Fruit fly (Drosophila melanogaster): Measurements from ENCODE around the gene pad.

pad gene

DNA sequence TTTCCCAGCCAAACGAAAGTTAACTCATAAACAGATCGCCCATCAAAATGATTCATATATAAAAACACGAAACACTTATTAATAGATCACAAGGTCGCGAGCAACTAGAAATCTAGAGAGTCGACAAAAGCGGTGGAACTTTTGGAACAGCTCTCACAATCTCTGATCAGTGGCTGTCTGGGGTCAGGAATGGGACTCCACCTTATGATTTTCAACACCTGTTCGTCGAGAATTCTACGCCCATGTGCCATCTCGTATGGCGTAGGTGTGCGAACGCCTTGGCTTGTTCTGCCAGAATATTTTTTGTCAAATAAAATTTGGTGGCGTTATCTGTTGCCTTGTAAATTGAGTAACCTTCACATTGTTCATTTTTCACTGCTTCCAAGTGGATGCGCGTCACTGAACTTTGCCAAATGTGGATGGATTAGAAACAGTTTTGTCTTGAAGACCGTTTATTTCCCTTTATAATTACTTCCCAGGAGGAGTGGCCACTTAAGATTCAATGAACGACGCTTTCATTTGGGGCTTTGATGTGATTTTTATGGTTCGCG is 13.3 kb downstream of the pad start (continued):
- TF ChIP-seq CG15514 (GFP tag; optimal IDR thresholded peaks at IDR 0.05), result peak; percentile 30
- peak; percentile 4 for TF ChIP-seq ems (GFP tag; optimal IDR thresholded peaks at IDR 0.05)
- TF ChIP-seq CG12071 (GFP tag; optimal IDR thresholded peaks at IDR 0.05), result peak; percentile 47
- TF ChIP-seq CG16779 (GFP tag; IDR thresholded peaks at IDR 0.05), result 0 out of 2 replicates have a peak, but pooled peaks have one; percentile 14
- no peak for TF ChIP-seq ac (GFP tag; optimal IDR thresholded peaks at IDR 0.05)
- peak; percentile 37; the same call in 1 of the 2 replicates for TF ChIP-seq H2.0 (GFP tag; IDR thresholded peaks at IDR 0.05)
- no peak for TF ChIP-seq run (tag; optimal IDR thresholded peaks at IDR 0.05)
- TF ChIP-seq Dek (tag; optimal IDR thresholded peaks at IDR 0.05), result peak; percentile 44
- TF ChIP-seq Ets65A (GFP tag), result peak; percentile 91
- no peak for TF ChIP-seq CG7928 (GFP tag; optimal IDR thresholded peaks at IDR 0.05)
- no peak for TF ChIP-seq CG16813 (GFP tag; IDR thresholded peaks at IDR 0.05; ENCODE audit: partially characterized antibody)
- TF ChIP-seq h (optimal IDR thresholded peaks at IDR 0.05), result no peak
- TF ChIP-seq Xbp1 (GFP tag; optimal IDR thresholded peaks at IDR 0.05), result no peak
- no peak for TF ChIP-seq pnt (GFP tag; optimal IDR thresholded peaks at IDR 0.05)
- no peak for TF ChIP-seq vfl (GFP tag; optimal IDR thresholded peaks at IDR 0.05)
- peak; percentile 8 for TF ChIP-seq CG12942 (GFP tag; optimal IDR thresholded peaks at IDR 0.05)
- peak; percentile 30; the same call in 1 of the 3 replicates for TF ChIP-seq tgo (GFP tag; IDR thresholded peaks at IDR 0.05)
- no peak for TF ChIP-seq CG1792 (GFP tag; optimal IDR thresholded peaks at IDR 0.05)
- no peak for TF ChIP-seq insv (GFP tag; optimal IDR thresholded peaks at IDR 0.05)
- no peak for TF ChIP-seq unc-4 (GFP tag; IDR thresholded peaks at IDR 0.05; ENCODE audit: partially characterized antibody)
- TF ChIP-seq CG7987 (GFP tag; optimal IDR thresholded peaks at IDR 0.05), result peak; percentile 28
- no peak for TF ChIP-seq D19B (GFP tag; optimal IDR thresholded peaks at IDR 0.05)
- TF ChIP-seq Dbx (GFP tag; IDR thresholded peaks at IDR 0.05), result peak; percentile 77; the same call in 2 of the 3 replicates
- no peak for TF ChIP-seq CG9437 (GFP tag; optimal IDR thresholded peaks at IDR 0.05)
- TF ChIP-seq chn (GFP tag; optimal IDR thresholded peaks at IDR 0.05), result no peak
- peak; percentile 93 for TF ChIP-seq Rfx (GFP tag; IDR thresholded peaks at IDR 0.05)
- TF ChIP-seq Doc2 (GFP tag; IDR thresholded peaks at IDR 0.05), result no peak
- TF ChIP-seq CrebB (tag; optimal IDR thresholded peaks at IDR 0.05), result no peak
- TF ChIP-seq Usf (GFP tag; optimal IDR thresholded peaks at IDR 0.05), result peak; percentile 1
- TF ChIP-seq Ssrp (tag; optimal IDR thresholded peaks at IDR 0.05), result no peak
- TF ChIP-seq Side (GFP tag; optimal IDR thresholded peaks at IDR 0.05), result peak; percentile 10
- TF ChIP-seq Nf-YA (GFP tag; IDR thresholded peaks at IDR 0.05), result no peak
- peak; percentile 59 for TF ChIP-seq CG2678 (tag; optimal IDR thresholded peaks at IDR 0.05)
- TF ChIP-seq CG4404 (GFP tag; IDR thresholded peaks at IDR 0.05), result no peak
- no peak for TF ChIP-seq az2 (GFP tag; optimal IDR thresholded peaks at IDR 0.05)
- TF ChIP-seq jing (GFP tag; optimal IDR thresholded peaks at IDR 0.05), result no peak
- no peak for TF ChIP-seq MESR4 (GFP tag; optimal IDR thresholded peaks at IDR 0.05)
- TF ChIP-seq Hr39 (optimal IDR thresholded peaks at IDR 0.05), result no peak
- TF ChIP-seq lmd (GFP tag; IDR thresholded peaks at IDR 0.05), result peak; percentile 31; the same call in 1 of the 2 replicates
- no peak for TF ChIP-seq CG7271 (tag; optimal IDR thresholded peaks at IDR 0.05)
- TF ChIP-seq CG4360 (GFP tag; IDR thresholded peaks at IDR 0.05), result no peak
- TF ChIP-seq Sox100B (GFP tag; optimal IDR thresholded peaks at IDR 0.05), result no peak
- peak; percentile 68 for TF ChIP-seq lilli (GFP tag; optimal IDR thresholded peaks at IDR 0.05)
- TF ChIP-seq Ravus (GFP tag; IDR thresholded peaks at IDR 0.05), result no peak
- no peak for TF ChIP-seq Lhr (GFP tag; optimal IDR thresholded peaks at IDR 0.05)
- peak in 1 of 2 experiments; percentile 45 for TF ChIP-seq Trl (optimal IDR thresholded peaks at IDR 0.05)
- TF ChIP-seq Trl (GFP tag; optimal IDR thresholded peaks at IDR 0.05), result no peak
- TF ChIP-seq CG3281 (GFP tag; optimal IDR thresholded peaks at IDR 0.05), result peak; percentile 65
- peak; percentile 61 for TF ChIP-seq pho (GFP tag; optimal IDR thresholded peaks at IDR 0.05)
- peak; percentile 66 for TF ChIP-seq caup (GFP tag; optimal IDR thresholded peaks at IDR 0.05; ENCODE audit: severe bottlenecking)
- no peak for TF ChIP-seq CG15011 (GFP tag; optimal IDR thresholded peaks at IDR 0.05)
- TF ChIP-seq croc (GFP tag; conservative IDR thresholded peaks at IDR 0.05), result no peak
